Fruit fly (Drosophila melanogaster): ENCODE data around the gene squ.
A peak's percentile ranks its signal among the peaks of the same experiment; 100 is the strongest.

squ gene

dm6 chr2L:16684908-16685611, 5.2 kb downstream of the squ start (continued):
- TF ChIP-seq fd3F (GFP tag; optimal IDR thresholded peaks at IDR 0.05) (peak; percentile 56), Doc3 (GFP tag; IDR thresholded peaks at IDR 0.05; ENCODE audit: partially characterized antibody) (no peak), Lpt (GFP tag; optimal IDR thresholded peaks at IDR 0.05) (no peak), cg (GFP tag; optimal IDR thresholded peaks at IDR 0.05) (no peak), stc (GFP tag; IDR thresholded peaks at IDR 0.05) (no peak), Scr (GFP tag; IDR thresholded peaks at IDR 0.05; ENCODE audit: partially characterized antibody) (no peak), seq (GFP tag; IDR thresholded peaks at IDR 0.05) (no peak), ash1 (GFP tag; optimal IDR thresholded peaks at IDR 0.05) (no peak), fu2 (GFP tag; optimal IDR thresholded peaks at IDR 0.05) (no peak), Kr (GFP tag; optimal IDR thresholded peaks at IDR 0.05) (no peak), Ets97D (GFP tag; optimal IDR thresholded peaks at IDR 0.05) (no peak), trem (tag; optimal IDR thresholded peaks at IDR 0.05) (peak; percentile 49), CG14441 (GFP tag; IDR thresholded peaks at IDR 0.05) (no peak), cad (GFP tag; optimal IDR thresholded peaks at IDR 0.05) (no peak), CG7556 (GFP tag; optimal IDR thresholded peaks at IDR 0.05) (peak; percentile 80), CrebB (tag; optimal IDR thresholded peaks at IDR 0.05) (no peak), CG12236 (GFP tag; optimal IDR thresholded peaks at IDR 0.05) (no peak), Sin3A (optimal IDR thresholded peaks at IDR 0.05) (no peak), mirr (GFP tag; optimal IDR thresholded peaks at IDR 0.05) (no peak), Dip2 (GFP tag; IDR thresholded peaks at IDR 0.05) (no peak), Hey (tag; optimal IDR thresholded peaks at IDR 0.05) (no peak), tup (GFP tag; optimal IDR thresholded peaks at IDR 0.05) (no peak), Hsf (GFP tag; optimal IDR thresholded peaks at IDR 0.05) (no peak), CG31388 (GFP tag; optimal IDR thresholded peaks at IDR 0.05) (no peak), Sry-β (GFP tag; optimal IDR thresholded peaks at IDR 0.05) (no peak), CG4424 (GFP tag; optimal IDR thresholded peaks at IDR 0.05) (peak; percentile 62), CG13287 (GFP tag; IDR thresholded peaks at IDR 0.05; ENCODE audit: partially characterized antibody) (no peak; the same call in 1 of the 2 replicates), Sry-δ (GFP tag; optimal IDR thresholded peaks at IDR 0.05) (no peak), CG33557 (GFP tag; optimal IDR thresholded peaks at IDR 0.05) (no peak), trh (GFP tag; optimal IDR thresholded peaks at IDR 0.05) (peak; percentile 20), CG4707 (GFP tag; optimal IDR thresholded peaks at IDR 0.05) (peak; percentile 65), CG4282 (GFP tag; optimal IDR thresholded peaks at IDR 0.05) (no peak), GATAe (GFP tag; conservative IDR thresholded peaks at IDR 0.05) (no peak), D19B (GFP tag; optimal IDR thresholded peaks at IDR 0.05) (no peak), CG4730 (GFP tag; IDR thresholded peaks at IDR 0.05) (no peak), hb (GFP tag; IDR thresholded peaks at IDR 0.05; ENCODE audit: partially characterized antibody) (no peak), Rx (GFP tag; IDR thresholded peaks at IDR 0.05) (no peak), NC2α (GFP tag; optimal IDR thresholded peaks at IDR 0.05) (no peak), crol (GFP tag; IDR thresholded peaks at IDR 0.05) (peak; percentile 72), Hmx (GFP tag; optimal IDR thresholded peaks at IDR 0.05) (no peak), gsb-n (tag; optimal IDR thresholded peaks at IDR 0.05) (peak; percentile 49), BEAF-32 (GFP tag; optimal IDR thresholded peaks at IDR 0.05) (no peak), Mes4 (GFP tag; optimal IDR thresholded peaks at IDR 0.05) (no peak), CG7372 (GFP tag; IDR thresholded peaks at IDR 0.05) (0 out of 2 replicates have a peak, but pooled peaks have one; percentile 18), CG14965 (GFP tag; optimal IDR thresholded peaks at IDR 0.05; ENCODE audit: borderline replicate concordance) (no peak), prd (optimal IDR thresholded peaks at IDR 0.05) (no peak), prd (GFP tag; IDR thresholded peaks at IDR 0.05) (0 out of 3 replicates have a peak, but pooled peaks have one; percentile 24), Sox100B (GFP tag; optimal IDR thresholded peaks at IDR 0.05) (peak; percentile 78), wdn (GFP tag; IDR thresholded peaks at IDR 0.05) (no peak), Gsc (GFP tag; IDR thresholded peaks at IDR 0.05) (no peak), CG14050 (GFP tag; IDR thresholded peaks at IDR 0.05) (no peak)

Measured in whole organism, embryonic.